Worm (Caenorhabditis elegans) whole organism, L2 larva: ENCODE measurements around the gene B0238.9.
A peak's percentile ranks its signal among the peaks of the same experiment; 100 is the strongest.

Experiments
- C34F6.9 ChIP-seq: fragments of 150-350 bp; optimal IDR thresholded peaks from 2 replicates; lab custom pipeline; 2014; ENCODE audit warnings: missing biosample characterization, missing genetic modification characterization
- F13H6.1 ChIP-seq: sonication (generic microtip); optimal IDR thresholded peaks from 2 replicates; lab custom pipeline; 2016; ENCODE audit warnings: missing genetic modification characterization, missing compliant biosample characterization
- Y55F3AM.14 ChIP-seq: fragments of 200-800 bp; sonication (Bioruptor generic); optimal IDR thresholded peaks from 2 replicates; lab custom pipeline; 2018; ENCODE audit warnings: mild to moderate bottlenecking, missing genetic modification characterization, missing compliant biosample characterization
- ZK546.5 ChIP-seq: sonication (generic microtip); optimal IDR thresholded peaks from 2 replicates; lab custom pipeline; 2017; ENCODE audit warnings: missing biosample characterization, missing genetic modification characterization
- ama-1 ChIP-seq: fragments of 150-350 bp; optimal IDR thresholded peaks from 2 replicates; lab custom pipeline; 2018; ENCODE audit warnings: inconsistent platforms
- blmp-1 ChIP-seq: sonication (generic microtip); optimal IDR thresholded peaks from 2 replicates; lab custom pipeline; 2017; ENCODE audit warnings: missing genetic modification characterization, mild to moderate bottlenecking, missing compliant biosample characterization, antibody characterized with exemption, moderate library complexity; ENCODE audit not compliant: insufficient read depth
- ceh-82 ChIP-seq: fragments of 150-350 bp; optimal IDR thresholded peaks from 2 replicates; lab custom pipeline; 2014; ENCODE audit warnings: missing biosample characterization, missing genetic modification characterization
- crh-2 ChIP-seq: sonication (generic microtip); optimal IDR thresholded peaks from 2 replicates; lab custom pipeline; 2017; ENCODE audit warnings: missing biosample characterization, missing genetic modification characterization
- dmd-4 ChIP-seq: sonication (generic microtip); optimal IDR thresholded peaks from 2 replicates; lab custom pipeline; 2017; ENCODE audit warnings: missing biosample characterization, missing genetic modification characterization
- egl-27 ChIP-seq: sonication (generic microtip); optimal IDR thresholded peaks from 3 replicates; lab custom pipeline; 2017; ENCODE audit warnings: missing biosample characterization, missing genetic modification reagents, missing genetic modification characterization
- elt-1 ChIP-seq: fragments of 150-350 bp; optimal IDR thresholded peaks from 2 replicates; lab custom pipeline; 2014; ENCODE audit warnings: missing biosample characterization, missing genetic modification characterization
- elt-3 ChIP-seq: sonication (generic microtip); optimal IDR thresholded peaks from 2 replicates; lab custom pipeline; 2017; ENCODE audit warnings: missing biosample characterization, missing genetic modification characterization
- fos-1 ChIP-seq: fragments of 150-350 bp; optimal IDR thresholded peaks from 2 replicates; lab custom pipeline; 2014; ENCODE audit warnings: missing biosample characterization, missing genetic modification characterization
- gmeb-1 ChIP-seq: fragments of 150-350 bp; optimal IDR thresholded peaks from 2 replicates; lab custom pipeline; 2014; ENCODE audit warnings: missing biosample characterization, missing genetic modification characterization
- lin-11 ChIP-seq: fragments of 150-350 bp; sonication (generic microtip); optimal IDR thresholded peaks from 2 replicates; lab custom pipeline; 2014; ENCODE audit warnings: missing biosample characterization, missing genetic modification characterization, inconsistent platforms, mixed read lengths
- lsy-2 ChIP-seq, 2 experiments: fragments of 150-350 bp in 1 of 2; sonication (generic microtip) in 1 of 2; optimal IDR thresholded peaks; 2 replicates each; lab custom pipeline; 2014 to 2017; ENCODE audit warnings: missing biosample characterization in 2 of 2, missing genetic modification characterization in 2 of 2
- mab-5 ChIP-seq: fragments of 150-350 bp; optimal IDR thresholded peaks from 2 replicates; lab custom pipeline; 2014; ENCODE audit warnings: missing biosample characterization, missing genetic modification characterization
- mdl-1 ChIP-seq, 2 experiments: fragments of 150-350 bp in 1 of 2; sonication (generic microtip) in 1 of 2; optimal IDR thresholded peaks; 2 replicates each; lab custom pipeline; 2017; ENCODE audit warnings: missing biosample characterization in 2 of 2, missing genetic modification characterization in 2 of 2
- nhr-10 ChIP-seq: sonication (generic microtip); optimal IDR thresholded peaks from 2 replicates; lab custom pipeline; 2017; ENCODE audit warnings: missing biosample characterization, missing genetic modification characterization
- nhr-11 ChIP-seq: fragments of 150-350 bp; optimal IDR thresholded peaks from 2 replicates; lab custom pipeline; 2014; ENCODE audit warnings: missing biosample characterization, missing genetic modification characterization
- nhr-129 ChIP-seq: fragments of 150-350 bp; optimal IDR thresholded peaks from 2 replicates; lab custom pipeline; 2014; ENCODE audit warnings: missing biosample characterization, missing genetic modification characterization
- nhr-21 ChIP-seq: fragments of 150-350 bp; optimal IDR thresholded peaks from 2 replicates; lab custom pipeline; 2014; ENCODE audit warnings: missing biosample characterization, missing genetic modification characterization
- nhr-23 ChIP-seq: fragments of 150-350 bp; optimal IDR thresholded peaks from 2 replicates; lab custom pipeline; 2014; ENCODE audit warnings: missing biosample characterization, missing genetic modification reagents, missing genetic modification characterization
- nhr-237 ChIP-seq: fragments of 150-350 bp; optimal IDR thresholded peaks from 2 replicates; lab custom pipeline; 2014; ENCODE audit warnings: missing biosample characterization, missing genetic modification characterization
- nhr-25 ChIP-seq: fragments of 150-350 bp; sonication (generic microtip); optimal IDR thresholded peaks from 3 replicates; lab custom pipeline; 2014; ENCODE audit warnings: missing biosample characterization, missing genetic modification characterization
- nhr-77 ChIP-seq: fragments of 150-350 bp; optimal IDR thresholded peaks from 2 replicates; lab custom pipeline; 2014; ENCODE audit warnings: missing biosample characterization, missing genetic modification characterization
- peb-1 ChIP-seq: fragments of 150-350 bp; optimal IDR thresholded peaks from 2 replicates; lab custom pipeline; 2014; ENCODE audit warnings: missing biosample characterization, missing genetic modification characterization
- skn-1 ChIP-seq: sonication (generic microtip); optimal IDR thresholded peaks from 2 replicates; lab custom pipeline; 2017; ENCODE audit warnings: missing biosample characterization, missing genetic modification characterization
- sma-3 ChIP-seq: sonication (generic microtip); optimal IDR thresholded peaks from 2 replicates; lab custom pipeline; 2016; ENCODE audit warnings: missing genetic modification reagents, missing genetic modification characterization, missing compliant biosample characterization
- sma-9 ChIP-seq, 2 experiments: fragments of 150-350 bp in 1 of 2; sonication (generic microtip) in 1 of 2; optimal IDR thresholded peaks; 2 replicates each; lab custom pipeline; 2014 to 2016; ENCODE audit warnings: missing genetic modification characterization in 2 of 2, mild to moderate bottlenecking in 1 of 2, missing biosample characterization in 1 of 2, missing compliant biosample characterization in 1 of 2, missing genetic modification reagents in 1 of 2, moderate library complexity in 1 of 2
- snpc-4 ChIP-seq: fragments of 150-350 bp; optimal IDR thresholded peaks from 2 replicates; lab custom pipeline; 2014; ENCODE audit warnings: missing biosample characterization, missing genetic modification characterization
- unc-39 ChIP-seq: fragments of 150-350 bp; optimal IDR thresholded peaks from 2 replicates; lab custom pipeline; 2014; ENCODE audit warnings: missing biosample characterization, missing genetic modification characterization
- unc-62 ChIP-seq: fragments of 150-350 bp; optimal IDR thresholded peaks from 2 replicates; lab custom pipeline; 2014; ENCODE audit warnings: missing biosample characterization, missing genetic modification reagents, missing genetic modification characterization
- zag-1 ChIP-seq: fragments of 150-350 bp; optimal IDR thresholded peaks from 2 replicates; lab custom pipeline; 2014; ENCODE audit warnings: missing biosample characterization, missing genetic modification characterization
- ztf-11 ChIP-seq: sonication (generic microtip); optimal IDR thresholded peaks from 2 replicates; lab custom pipeline; 2017; ENCODE audit warnings: missing biosample characterization, missing genetic modification characterization

B0238.9 gene

DNA sequence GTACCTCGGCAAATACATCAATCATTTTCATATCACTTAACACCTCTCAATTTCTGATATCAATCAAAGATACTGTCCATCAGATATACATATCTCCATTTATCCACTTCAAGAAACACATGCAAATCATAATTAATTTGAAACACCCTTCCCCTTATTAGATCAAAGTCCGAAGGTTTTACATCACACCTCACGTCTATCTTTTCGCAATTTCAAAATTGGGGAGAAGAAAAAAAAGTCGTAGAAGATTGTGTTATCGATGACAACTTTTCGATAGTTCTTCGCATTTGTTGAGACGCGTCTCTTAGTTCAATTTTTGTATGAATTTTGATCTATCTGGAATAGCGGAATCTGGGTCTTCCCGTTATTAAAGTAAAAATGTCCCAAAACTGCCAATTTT lies 4.7 kb downstream of the B0238.9 start:
- no peak for TF ChIP-seq egl-27 (tag; lab: Kevin White, UChicago)
- peak; percentile 65 for TF ChIP-seq sma-9 (GFP tag; optimal IDR thresholded peaks at IDR 0.05; lab: Kevin White, UChicago)
- no peak for TF ChIP-seq sma-9 (tag; optimal IDR thresholded peaks at IDR 0.05; lab: Kevin White, UChicago)
- TF ChIP-seq fos-1 (tag; lab: Kevin White, UChicago), result peak; percentile 44

DNA sequence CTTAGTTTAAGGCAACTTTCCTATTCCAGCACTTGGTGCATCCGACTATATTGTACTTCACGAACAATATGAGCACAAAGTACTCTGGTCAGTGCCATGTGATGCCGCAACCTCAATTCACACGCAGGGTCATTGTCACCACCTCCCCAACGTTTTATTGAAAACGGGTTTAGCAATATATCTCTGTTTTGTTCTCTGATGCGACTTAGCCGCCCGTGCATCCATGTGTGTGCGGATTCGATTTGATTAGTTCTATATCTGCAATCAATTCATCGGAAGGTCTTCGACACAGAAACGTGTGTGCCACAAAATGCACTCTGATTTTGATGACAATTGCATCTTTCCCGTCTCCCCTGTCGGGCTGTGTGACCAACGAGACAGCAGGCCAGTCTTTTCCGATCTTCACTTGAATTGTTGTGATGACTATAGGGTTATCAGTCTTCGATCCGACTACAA lies 5.3 kb downstream of the B0238.9 start:
- no peak for TF ChIP-seq nhr-23 (tag; lab: Kevin White, UChicago)
- no peak for TF ChIP-seq dmd-4 (tag; lab: Kevin White, UChicago)
- no peak for TF ChIP-seq fos-1 (tag; lab: Kevin White, UChicago)
- peak; percentile 28 for TF ChIP-seq gmeb-1 (tag; lab: Kevin White, UChicago)
- TF ChIP-seq nhr-25 (tag; lab: Kevin White, UChicago), result no peak
- TF ChIP-seq skn-1 (tag; lab: Kevin White, UChicago), result peak; percentile 31
- TF ChIP-seq sma-9 (GFP tag; optimal IDR thresholded peaks at IDR 0.05; lab: Kevin White, UChicago), result peak; percentile 86
- peak; percentile 29 for TF ChIP-seq sma-9 (tag; optimal IDR thresholded peaks at IDR 0.05; lab: Kevin White, UChicago)
- no peak for TF ChIP-seq ceh-82 (tag; lab: Kevin White, UChicago)
- no peak for TF ChIP-seq egl-27 (tag; lab: Kevin White, UChicago)
- TF ChIP-seq nhr-11 (tag; lab: Kevin White, UChicago), result no peak
- TF ChIP-seq nhr-10 (tag; lab: Kevin White, UChicago), result no peak
- no peak for TF ChIP-seq C34F6.9 (tag; lab: Kevin White, UChicago)
- TF ChIP-seq ztf-11 (tag; lab: Kevin White, UChicago), result no peak
- no peak for TF ChIP-seq ZK546.5 (tag; lab: Kevin White, UChicago)
- peak; percentile 16 for TF ChIP-seq F13H6.1 (tag; lab: Kevin White, UChicago)
- TF ChIP-seq mdl-1 (tag; optimal IDR thresholded peaks at IDR 0.05; lab: Kevin White, UChicago), result no peak
- peak; percentile 26 for TF ChIP-seq sma-3 (GFP tag; lab: Kevin White, UChicago)
- TF ChIP-seq Y55F3AM.14 (GFP tag; lab: Kevin White, UChicago), result no peak
- peak in 1 of 2 experiments; percentile 9 for TF ChIP-seq lsy-2 (tag; optimal IDR thresholded peaks at IDR 0.05; lab: Kevin White, UChicago)
- no peak for TF ChIP-seq elt-3 (tag; lab: Kevin White, UChicago)
- TF ChIP-seq peb-1 (tag; lab: Kevin White, UChicago), result no peak
- TF ChIP-seq nhr-237 (tag; lab: Kevin White, UChicago), result no peak
- TF ChIP-seq nhr-21, result peak; percentile 28
- peak; percentile 74 for TF ChIP-seq nhr-129 (tag; lab: Kevin White, UChicago)
- TF ChIP-seq ama-1 (lab: Kevin White, UChicago), result no peak
- no peak for TF ChIP-seq unc-62 (GFP tag; lab: Kevin White, UChicago)

DNA sequence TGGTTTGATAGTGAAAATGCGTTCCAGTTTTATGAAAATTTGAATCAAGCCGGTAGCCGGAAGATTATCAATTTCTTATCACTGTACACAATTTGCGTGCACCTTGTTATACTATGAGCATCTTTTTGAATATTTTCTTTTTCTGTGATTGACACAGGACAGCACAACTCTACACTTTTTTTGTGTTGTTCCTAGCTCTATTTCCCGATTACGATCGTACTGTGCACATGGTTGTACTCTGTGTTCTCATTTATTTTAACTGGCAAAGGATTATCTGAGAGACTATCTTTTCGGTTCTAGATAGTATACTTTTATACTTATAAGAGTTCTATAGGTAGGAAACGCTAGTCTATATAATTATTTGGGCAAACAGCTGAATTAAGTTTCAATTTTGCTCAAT lies 5.9 kb downstream of the B0238.9 start:
- peak; percentile 6 for TF ChIP-seq sma-9 (GFP tag; optimal IDR thresholded peaks at IDR 0.05; lab: Kevin White, UChicago)
- TF ChIP-seq sma-9 (tag; optimal IDR thresholded peaks at IDR 0.05; lab: Kevin White, UChicago), result no peak
- TF ChIP-seq skn-1 (tag; lab: Kevin White, UChicago), result no peak

DNA sequence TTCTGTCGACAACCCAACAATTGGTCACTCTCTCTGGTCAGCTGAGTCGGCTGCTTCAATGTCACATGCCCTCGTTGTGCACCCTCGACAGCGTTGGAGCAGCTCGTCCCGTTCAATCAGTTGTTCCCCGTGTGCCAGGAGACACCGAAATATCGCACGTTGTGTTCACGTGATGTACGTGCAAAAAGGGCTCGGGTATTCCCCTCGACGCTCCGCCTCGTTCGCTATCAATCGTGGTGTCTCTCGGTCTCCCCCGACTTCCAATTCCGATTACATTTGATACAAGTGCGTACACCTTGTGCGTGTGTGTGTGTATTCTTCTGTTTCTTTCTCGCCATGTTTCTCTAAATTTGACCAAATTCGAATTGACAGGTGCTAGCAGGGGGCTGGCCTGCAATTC lies 6.4 kb downstream of the B0238.9 start:
- TF ChIP-seq peb-1 (tag; lab: Kevin White, UChicago) (no peak), elt-1 (tag; lab: Kevin White, UChicago) (no peak), sma-3 (GFP tag; lab: Kevin White, UChicago) (peak; percentile 69), lin-11 (tag; lab: Kevin White, UChicago) (peak; percentile 27), nhr-21 (peak; percentile 68), gmeb-1 (tag; lab: Kevin White, UChicago) (peak; percentile 61), lsy-2 (tag; optimal IDR thresholded peaks at IDR 0.05; lab: Kevin White, UChicago) (peak in 1 of 2 experiments; percentile 58), C34F6.9 (tag; lab: Kevin White, UChicago) (peak; percentile 29), nhr-129 (tag; lab: Kevin White, UChicago) (peak; percentile 84), sma-9 (GFP tag; optimal IDR thresholded peaks at IDR 0.05; lab: Kevin White, UChicago) (peak; percentile 99), sma-9 (tag; optimal IDR thresholded peaks at IDR 0.05; lab: Kevin White, UChicago) (no peak), nhr-11 (tag; lab: Kevin White, UChicago) (no peak), unc-39 (tag; lab: Kevin White, UChicago) (no peak), unc-62 (GFP tag; lab: Kevin White, UChicago) (no peak), blmp-1 (peak; percentile 17), snpc-4 (tag; lab: Kevin White, UChicago) (no peak), fos-1 (tag; lab: Kevin White, UChicago) (peak; percentile 30), crh-2 (tag; lab: Kevin White, UChicago) (peak; percentile 56), nhr-77 (tag; lab: Kevin White, UChicago) (no peak), zag-1 (tag; lab: Kevin White, UChicago) (no peak), mab-5 (tag; lab: Kevin White, UChicago) (no peak), mdl-1 (tag; optimal IDR thresholded peaks at IDR 0.05; lab: Kevin White, UChicago) (peak in 1 of 2 experiments; percentile 71), F13H6.1 (tag; lab: Kevin White, UChicago) (peak; percentile 95), nhr-237 (tag; lab: Kevin White, UChicago) (no peak), Y55F3AM.14 (GFP tag; lab: Kevin White, UChicago) (peak; percentile 1)
